Worm (Caenorhabditis elegans): ENCODE measurements around the gene hacl-1.

- TF ChIP-seq lin-39 (tag; optimal IDR thresholded peaks at IDR 0.05): no peak
- no peak for TF ChIP-seq mdl-1 (tag; optimal IDR thresholded peaks at IDR 0.05)
- TF ChIP-seq jun-1 (tag; optimal IDR thresholded peaks at IDR 0.05): no peak
- TF ChIP-seq ztf-11 (tag; optimal IDR thresholded peaks at IDR 0.05): no peak
- no peak for TF ChIP-seq ZK546.5 (tag; optimal IDR thresholded peaks at IDR 0.05)
- TF ChIP-seq elt-1 (tag; optimal IDR thresholded peaks at IDR 0.05): no peak
Measured at ce11 chrII:11495806-11496205, 3.0 kb upstream of the hacl-1 start.

Data from whole organism, L3 larva.